Worm (Caenorhabditis elegans): ENCODE measurements around the gene F17C11.12.

Gene F17C11.12

ce11 chrV:10961448-10961870 is 24.7 kb upstream of the F17C11.12 start:
- TF ChIP-seq ceh-32 (tag; optimal IDR thresholded peaks at IDR 0.05; ENCODE audit: poor library complexity) (no peak), spr-3 (GFP tag; optimal IDR thresholded peaks at IDR 0.05) (no peak), nhr-11 (tag; optimal IDR thresholded peaks at IDR 0.05) (peak; percentile 86), nhr-42 (GFP tag; IDR thresholded peaks at IDR 0.05) (peak; percentile 65; the same call in 1 of the 2 replicates), mep-1 (tag; optimal IDR thresholded peaks at IDR 0.05) (peak; percentile 60), mdt-29 (GFP tag; IDR thresholded peaks at IDR 0.05) (no peak), sdz-12 (GFP tag; optimal IDR thresholded peaks at IDR 0.05) (no peak), lsy-2 (tag; optimal IDR thresholded peaks at IDR 0.05) (peak; percentile 24 to 57), snpc-1.2 (GFP tag; IDR thresholded peaks at IDR 0.05) (no peak), snpc-4 (tag; optimal IDR thresholded peaks at IDR 0.05) (no peak), zip-11 (GFP tag; IDR thresholded peaks at IDR 0.05) (no peak), duxl-1 (tag; optimal IDR thresholded peaks at IDR 0.05; ENCODE audit: poor library complexity) (no peak), ceh-20 (GFP tag; IDR thresholded peaks at IDR 0.05) (peak; percentile 56), jun-1 (tag; optimal IDR thresholded peaks at IDR 0.05) (no peak), dmd-8 (GFP tag; IDR thresholded peaks at IDR 0.05) (no peak), Y105C5A.15 (GFP tag; IDR thresholded peaks at IDR 0.05) (no peak), daf-12 (tag; optimal IDR thresholded peaks at IDR 0.05) (no peak), egl-43 (GFP tag; IDR thresholded peaks at IDR 0.05) (0 out of 2 replicates have a peak, but pooled peaks have one; percentile 50), ZK337.2 (GFP tag; IDR thresholded peaks at IDR 0.05) (no peak), egl-27 (tag; optimal IDR thresholded peaks at IDR 0.05) (no peak), unc-130 (GFP tag; optimal IDR thresholded peaks at IDR 0.05) (no peak), ctbp-1 (GFP tag; IDR thresholded peaks at IDR 0.05) (peak; percentile 84), unc-39 (tag; optimal IDR thresholded peaks at IDR 0.05) (no peak), lin-39 (tag; optimal IDR thresholded peaks at IDR 0.05) (no peak), hlh-11 (tag; optimal IDR thresholded peaks at IDR 0.05) (peak; percentile 84), zfp-3 (GFP tag; conservative IDR thresholded peaks at IDR 0.05) (no peak), vab-7 (GFP tag; IDR thresholded peaks at IDR 0.05) (no peak), dve-1 (tag; optimal IDR thresholded peaks at IDR 0.05; ENCODE audit: insufficient read depth) (peak; percentile 52), F37D6.2 (tag; optimal IDR thresholded peaks at IDR 0.05) (peak; percentile 60), tag-97 (GFP tag; IDR thresholded peaks at IDR 0.05) (no peak), attf-4 (tag; optimal IDR thresholded peaks at IDR 0.05) (no peak), ceh-62 (tag; optimal IDR thresholded peaks at IDR 0.05) (no peak), lin-13 (GFP tag; optimal IDR thresholded peaks at IDR 0.05) (peak; percentile 35), nhr-76 (tag; optimal IDR thresholded peaks at IDR 0.05) (no peak), nhr-25 (tag; optimal IDR thresholded peaks at IDR 0.05; ENCODE audit: borderline replicate concordance, insufficient read depth) (no peak), lim-7 (GFP tag; IDR thresholded peaks at IDR 0.05) (no peak), daf-19 (GFP tag; conservative IDR thresholded peaks at IDR 0.05) (0 out of 2 replicates have a peak, but pooled peaks have one; percentile 38), spr-1 (tag; optimal IDR thresholded peaks at IDR 0.05) (no peak), pha-4 (GFP tag; IDR thresholded peaks at IDR 0.05) (no peak), pha-4 (tag; optimal IDR thresholded peaks at IDR 0.05) (no peak), T26A8.4 (GFP tag; IDR thresholded peaks at IDR 0.05) (no peak), pqm-1 (tag; optimal IDR thresholded peaks at IDR 0.05) (no peak), fos-1 (tag; optimal IDR thresholded peaks at IDR 0.05) (no peak), Y5F2A.4 (GFP tag; optimal IDR thresholded peaks at IDR 0.05) (no peak), arid-1 (GFP tag; conservative IDR thresholded peaks at IDR 0.05) (0 out of 2 replicates have a peak, but pooled peaks have one; percentile 19), aly-2 (tag; optimal IDR thresholded peaks at IDR 0.05) (no peak), nhr-237 (tag; optimal IDR thresholded peaks at IDR 0.05) (no peak), nhr-10 (tag; optimal IDR thresholded peaks at IDR 0.05) (no peak), ceh-82 (tag; optimal IDR thresholded peaks at IDR 0.05) (no peak), Y75B8A.6 (GFP tag; IDR thresholded peaks at IDR 0.05) (no peak), lin-1 (GFP tag; IDR thresholded peaks at IDR 0.05) (no peak), aha-1 (tag) (no peak), mxl-2 (GFP tag; conservative IDR thresholded peaks at IDR 0.05) (no peak)

Data from whole organism, L4 larva.